Fruit fly (Drosophila melanogaster): ENCODE results near the gene Act88F.
A peak's percentile ranks its signal among the peaks of the same experiment; 100 is the strongest.

Act88F gene

dm6 chr3R:15408131-15408731 is 31.5 kb upstream of the Act88F start, which contains the start of gene Atx2 (continued):
- TF ChIP-seq Lhr (GFP tag; optimal IDR thresholded peaks at IDR 0.05) (peak; percentile 49), CG10979 (tag; optimal IDR thresholded peaks at IDR 0.05) (peak; percentile 2), disco-r (GFP tag; optimal IDR thresholded peaks at IDR 0.05) (peak; percentile 14), jigr1 (GFP tag; IDR thresholded peaks at IDR 0.05) (no peak), CG11723 (GFP tag; optimal IDR thresholded peaks at IDR 0.05) (no peak), ro (GFP tag; IDR thresholded peaks at IDR 0.05) (no peak), ftz-f1 (GFP tag; optimal IDR thresholded peaks at IDR 0.05) (peak; percentile 81), salm (tag; optimal IDR thresholded peaks at IDR 0.05) (no peak), Pdp1 (GFP tag; optimal IDR thresholded peaks at IDR 0.05) (peak in 1 of 2 experiments; percentile 31), trh (GFP tag; optimal IDR thresholded peaks at IDR 0.05) (no peak), CG5180 (GFP tag; optimal IDR thresholded peaks at IDR 0.05) (peak; percentile 2), nerfin-2 (GFP tag; IDR thresholded peaks at IDR 0.05; ENCODE audit: partially characterized antibody) (peak; percentile 88), CG13894 (tag; optimal IDR thresholded peaks at IDR 0.05) (no peak), CG6689 (GFP tag; IDR thresholded peaks at IDR 0.05) (no peak), CG9876 (GFP tag; optimal IDR thresholded peaks at IDR 0.05) (no peak), CG4820 (GFP tag; optimal IDR thresholded peaks at IDR 0.05) (peak; percentile 18), Mrtf (GFP tag; IDR thresholded peaks at IDR 0.05) (no peak), CG10209 (GFP tag; optimal IDR thresholded peaks at IDR 0.05) (peak; percentile 26), CG1832 (GFP tag; optimal IDR thresholded peaks at IDR 0.05) (no peak), CG13296 (GFP tag; optimal IDR thresholded peaks at IDR 0.05) (peak; percentile 59), CG9609 (GFP tag; optimal IDR thresholded peaks at IDR 0.05) (peak; percentile 53), Dek (tag; optimal IDR thresholded peaks at IDR 0.05) (no peak), C15 (GFP tag; IDR thresholded peaks at IDR 0.05) (no peak), Camta (GFP tag; optimal IDR thresholded peaks at IDR 0.05) (no peak), CG18764 (GFP tag; optimal IDR thresholded peaks at IDR 0.05) (no peak), CG2120 (GFP tag; optimal IDR thresholded peaks at IDR 0.05) (peak; percentile 66), CG7786 (GFP tag; optimal IDR thresholded peaks at IDR 0.05) (peak; percentile 8), CG16779 (GFP tag; IDR thresholded peaks at IDR 0.05) (no peak), Dfd (GFP tag; optimal IDR thresholded peaks at IDR 0.05) (no peak), CG8924 (tag; optimal IDR thresholded peaks at IDR 0.05) (peak; percentile 18), Max (GFP tag; optimal IDR thresholded peaks at IDR 0.05) (peak; percentile 37), zen (tag; optimal IDR thresholded peaks at IDR 0.05) (peak; percentile 48), HmgZ (tag; optimal IDR thresholded peaks at IDR 0.05) (peak; percentile 74), hb (GFP tag; IDR thresholded peaks at IDR 0.05; ENCODE audit: partially characterized antibody) (peak; percentile 95), CG5245 (GFP tag; optimal IDR thresholded peaks at IDR 0.05) (no peak), CG10147 (GFP tag; optimal IDR thresholded peaks at IDR 0.05) (no peak), sima (GFP tag; optimal IDR thresholded peaks at IDR 0.05) (no peak), CG12299 (tag; optimal IDR thresholded peaks at IDR 0.05) (no peak), dm (GFP tag; optimal IDR thresholded peaks at IDR 0.05) (peak; percentile 70), tna (GFP tag; IDR thresholded peaks at IDR 0.05; ENCODE audit: partially characterized antibody) (peak; percentile 95), CG1647 (GFP tag; optimal IDR thresholded peaks at IDR 0.05) (no peak), CoRest (tag; optimal IDR thresholded peaks at IDR 0.05) (peak; percentile 56), CG10267 (tag; optimal IDR thresholded peaks at IDR 0.05) (peak; percentile 96), Dref (GFP tag; IDR thresholded peaks at IDR 0.05) (peak; percentile 98), sug (tag; optimal IDR thresholded peaks at IDR 0.05) (peak; percentile 30), ttk (GFP tag; IDR thresholded peaks at IDR 0.05) (no peak; the same call in 1 of the 2 replicates), ewg (GFP tag; optimal IDR thresholded peaks at IDR 0.05) (peak; percentile 78), CG17912 (GFP tag; optimal IDR thresholded peaks at IDR 0.05) (no peak), CG12744 (GFP tag; optimal IDR thresholded peaks at IDR 0.05) (no peak), gsb (GFP tag; IDR thresholded peaks at IDR 0.05) (no peak)

Measured in whole organism, embryonic.